Fruit fly (Drosophila melanogaster) whole organism, pupa: ENCODE results near the gene CG33702.

Experiments
- CG10348 ChIP-seq: fragments of 200-800 bp; sonication (Bioruptor generic); IDR thresholded peaks from 2 replicates; pipeline ENCODE4 v1.3.6; 2022; ENCODE audit warnings: missing biosample characterization, missing genetic modification characterization
- CG13204 ChIP-seq: fragments of 200-800 bp; sonication (Bioruptor generic); optimal IDR thresholded peaks from 2 replicates; lab custom pipeline; 2018; ENCODE audit warnings: missing biosample characterization, mild to moderate bottlenecking, missing genetic modification characterization, moderate library complexity
- CG15710 ChIP-seq: fragments of 200-800 bp; sonication (Bioruptor generic); optimal IDR thresholded peaks from 2 replicates; lab custom pipeline; 2018; ENCODE audit warnings: missing biosample characterization, mild to moderate bottlenecking, missing genetic modification characterization, moderate library complexity
- CG34367 ChIP-seq: fragments of 200-800 bp; sonication (Bioruptor generic); optimal IDR thresholded peaks from 2 replicates; lab custom pipeline; 2018; ENCODE audit warnings: missing biosample characterization, mild to moderate bottlenecking, missing genetic modification characterization
- CG8159 ChIP-seq: fragments of 200-800 bp; sonication (Bioruptor generic); optimal IDR thresholded peaks from 3 replicates; lab custom pipeline; 2018; ENCODE audit warnings: missing biosample characterization, mild to moderate bottlenecking, missing genetic modification characterization, moderate library complexity
- CG9948 ChIP-seq: fragments of 200-800 bp; sonication (Bioruptor generic); optimal IDR thresholded peaks from 2 replicates; lab custom pipeline; 2018; ENCODE audit warnings: missing biosample characterization, mild to moderate bottlenecking, missing genetic modification characterization, moderate library complexity
- EcR ChIP-seq: fragments of 200-800 bp; sonication (Bioruptor generic); optimal IDR thresholded peaks from 3 replicates; lab custom pipeline; 2019; ENCODE audit warnings: missing biosample characterization, missing genetic modification characterization, mild to moderate bottlenecking, moderate library complexity, missing genetic modification reagents
- Pif1A ChIP-seq: fragments of 200-800 bp; sonication (Bioruptor generic); optimal IDR thresholded peaks from 3 replicates; lab custom pipeline; 2016; ENCODE audit warnings: missing biosample characterization, missing genetic modification characterization
- Pif1B ChIP-seq: fragments of 200-800 bp; sonication (Bioruptor generic); optimal IDR thresholded peaks from 3 replicates; lab custom pipeline; 2016; ENCODE audit warnings: missing biosample characterization, missing genetic modification characterization
- gl ChIP-seq: fragments of 200-800 bp; sonication (Bioruptor generic); optimal IDR thresholded peaks from 2 replicates; lab custom pipeline; 2018; ENCODE audit warnings: missing biosample characterization, mild to moderate bottlenecking, missing genetic modification characterization

dm6 chr3L:9506421-9506820, 6.8 kb downstream of the CG33702 start:
- TF ChIP-seq EcR (GFP tag; lab: Kevin White, UChicago) (no peak), CG15710 (no peak), CG13204 (no peak), gl (tag; lab: Kevin White, UChicago) (no peak), Pif1B (GFP tag; lab: Kevin White, UChicago) (no peak), CG8159 (no peak), CG9948 (tag; lab: Kevin White, UChicago) (no peak), CG34367 (no peak), Pif1A (GFP tag; lab: Kevin White, UChicago) (no peak), CG10348 (GFP tag; lab: Robert Waterston, UW) (no peak)
